Worm (Caenorhabditis elegans) whole organism, young adult: ENCODE data around the gene ccch-1.

Experiments
- F39B2.1 ChIP-seq: fragments of 200-800 bp; sonication (Bioruptor generic); IDR thresholded peaks from 2 replicates; pipeline ENCODE4 v1.3.6; 2022; ENCODE audit warnings: missing genetic modification reagents, missing genetic modification characterization, missing compliant biosample characterization
- akir-1 ChIP-seq: fragments of 200-800 bp; sonication (Bioruptor generic); optimal IDR thresholded peaks from 2 replicates; lab custom pipeline; 2018; ENCODE audit warnings: mild to moderate bottlenecking, missing genetic modification characterization, moderate library complexity, missing compliant biosample characterization
- ama-1 ChIP-seq, 3 experiments: fragments of 150-350 bp in 1 of 3; sonication (generic microtip) in 2 of 3; optimal IDR thresholded peaks; 2 replicates each; lab custom pipeline; 2014 to 2018; ENCODE audit warnings: missing biosample characterization in 2 of 3, missing genetic modification characterization in 2 of 3, missing genetic modification reagents in 2 of 3
- cebp-1 ChIP-seq, 2 experiments: fragments of 200-800 bp in 1 of 2; sonication (Bioruptor generic) in 1 of 2; sonication (generic microtip) in 1 of 2; IDR thresholded peaks in 1 of 2; optimal IDR thresholded peaks in 1 of 2; 2 replicates each; pipeline versions ENCODE4 v1.3.6 to Lab custom; 2017 to 2022; ENCODE audit warnings: missing compliant biosample characterization in 2 of 2, missing genetic modification characterization in 2 of 2, mild to moderate bottlenecking in 1 of 2, missing genetic modification reagents in 1 of 2, moderate library complexity in 1 of 2
- ceh-27 ChIP-seq: fragments of 200-800 bp; sonication (Bioruptor generic); optimal IDR thresholded peaks from 2 replicates; lab custom pipeline; 2018; ENCODE audit warnings: mild to moderate bottlenecking, missing genetic modification characterization, moderate library complexity, missing compliant biosample characterization
- ceh-91 ChIP-seq: fragments of 200-800 bp; sonication (Bioruptor generic); IDR thresholded peaks from 2 replicates; pipeline ENCODE4 v1.3.6; 2022; ENCODE audit warnings: missing genetic modification reagents, missing genetic modification characterization, missing compliant biosample characterization
- egrh-3 ChIP-seq: fragments of 200-800 bp; sonication (Bioruptor generic); IDR thresholded peaks from 2 replicates; pipeline ENCODE4 v1.3.6; 2022; ENCODE audit warnings: missing genetic modification reagents, missing genetic modification characterization, missing compliant biosample characterization
- ets-4 ChIP-seq: fragments of 200-800 bp; sonication (Bioruptor generic); optimal IDR thresholded peaks from 2 replicates; lab custom pipeline; 2018; ENCODE audit warnings: mild to moderate bottlenecking, missing genetic modification characterization, missing compliant biosample characterization
- lag-1 ChIP-seq: fragments of 200-800 bp; sonication (Bioruptor generic); IDR thresholded peaks from 2 replicates; pipeline ENCODE4 v1.3.6; 2022; ENCODE audit warnings: missing genetic modification reagents, missing genetic modification characterization, missing compliant biosample characterization
- unc-130 ChIP-seq: sonication (generic microtip); optimal IDR thresholded peaks from 2 replicates; lab custom pipeline; 2016; ENCODE audit warnings: missing genetic modification reagents, missing genetic modification characterization, missing compliant biosample characterization
- unc-62 ChIP-seq: fragments of 150-350 bp; optimal IDR thresholded peaks from 2 replicates; lab custom pipeline; 2014; ENCODE audit warnings: missing biosample characterization, missing genetic modification reagents, missing genetic modification characterization
- zfh-2 ChIP-seq: fragments of 200-800 bp; sonication (Bioruptor generic); conservative IDR thresholded peaks from 2 replicates; pipeline ENCODE4 v1.3.6; 2022; ENCODE audit warnings: missing genetic modification reagents, missing genetic modification characterization, missing compliant biosample characterization
- ztf-18 ChIP-seq: sonication (generic microtip); optimal IDR thresholded peaks from 2 replicates; lab custom pipeline; 2016; ENCODE audit warnings: missing genotype, mild to moderate bottlenecking, missing genetic modification characterization, missing compliant biosample characterization
- ztf-6 ChIP-seq: fragments of 200-800 bp; sonication (Bioruptor generic); IDR thresholded peaks from 2 replicates; pipeline ENCODE4 v1.3.6; 2022; ENCODE audit warnings: missing genetic modification reagents, missing genetic modification characterization, missing compliant biosample characterization

DNA sequence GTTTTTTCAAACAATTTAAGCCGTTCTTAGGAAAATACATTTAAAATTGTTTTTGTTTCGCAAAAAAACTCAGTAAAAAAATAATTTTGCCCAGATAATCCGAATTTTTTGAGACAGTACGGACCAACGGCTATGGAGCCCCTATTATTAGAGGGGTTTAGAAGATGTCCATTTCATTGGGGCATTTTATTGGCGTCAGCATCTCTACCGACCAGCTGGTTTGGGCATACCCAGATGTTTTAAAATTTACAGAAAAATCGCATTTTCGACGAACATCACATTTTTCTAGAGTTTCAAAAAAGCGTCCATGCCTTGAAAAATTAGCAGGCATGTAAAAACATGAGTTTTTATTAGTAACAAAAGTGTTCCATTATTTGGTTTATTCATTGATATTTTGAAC lies 13.7 kb downstream of the ccch-1 start:
- TF ChIP-seq F39B2.1 (no peak), ztf-6 (no peak), lag-1 (GFP tag; lab: Robert Waterston, UW) (no peak), unc-62 (GFP tag; lab: Kevin White, UChicago) (no peak), akir-1 (GFP tag; lab: Kevin White, UChicago) (no peak), ceh-91 (GFP tag; lab: Robert Waterston, UW) (no peak), ceh-27 (GFP tag; lab: Kevin White, UChicago) (no peak), zfh-2 (GFP tag; lab: Robert Waterston, UW) (no peak), ama-1 (optimal IDR thresholded peaks at IDR 0.05; lab: Kevin White, UChicago) (no peak), ama-1 (GFP tag; optimal IDR thresholded peaks at IDR 0.05; lab: Kevin White, UChicago) (no peak), ets-4 (GFP tag; lab: Kevin White, UChicago) (no peak), unc-130 (GFP tag; lab: Kevin White, UChicago) (no peak), ztf-18 (tag; lab: Kevin White, UChicago) (no peak), egrh-3 (GFP tag; lab: Robert Waterston, UW) (no peak), cebp-1 (GFP tag; IDR thresholded peaks at IDR 0.05; lab: Robert Waterston, UW) (peak; percentile 37; the same call in 1 of the 2 replicates), cebp-1 (tag; optimal IDR thresholded peaks at IDR 0.05; lab: Kevin White, UChicago) (peak; percentile 68)
